Worm (Caenorhabditis elegans) whole organism, early embryonic: ENCODE measurements around the gene cutl-21.
A peak's percentile ranks its signal among the peaks of the same experiment; 100 is the strongest.

Experiments
- aly-1 ChIP-seq: sonication (generic microtip); optimal IDR thresholded peaks from 2 replicates; lab custom pipeline; 2016; ENCODE audit warnings: missing genetic modification characterization, missing compliant biosample characterization
- ama-1 ChIP-seq: fragments of 150-350 bp; optimal IDR thresholded peaks from 2 replicates; lab custom pipeline; 2014
- ceh-13 ChIP-seq: fragments of 200-800 bp; sonication (Bioruptor generic); optimal IDR thresholded peaks from 2 replicates; lab custom pipeline; 2018; ENCODE audit warnings: mild to moderate bottlenecking, missing genetic modification characterization, missing compliant biosample characterization
- ceh-36 ChIP-seq: sonication (generic microtip); optimal IDR thresholded peaks from 2 replicates; lab custom pipeline; 2016; ENCODE audit warnings: missing genetic modification characterization, inconsistent platforms, missing compliant biosample characterization
- flt-1 ChIP-seq: fragments of 200-800 bp; sonication (Bioruptor generic); IDR thresholded peaks from 2 replicates; pipeline ENCODE4 v1.3.6; 2022; ENCODE audit warnings: missing genetic modification characterization, missing compliant biosample characterization
- hmbx-1 ChIP-seq: sonication (generic microtip); optimal IDR thresholded peaks from 2 replicates; lab custom pipeline; 2016; ENCODE audit warnings: mild to moderate bottlenecking, missing genetic modification characterization, missing compliant biosample characterization
- hmg-4 ChIP-seq: fragments of 200-800 bp; sonication (Bioruptor generic); optimal IDR thresholded peaks from 2 replicates; lab custom pipeline; 2018; ENCODE audit warnings: mild to moderate bottlenecking, missing genetic modification characterization, missing compliant biosample characterization
- hnd-1 ChIP-seq: sonication (generic microtip); optimal IDR thresholded peaks from 2 replicates; lab custom pipeline; 2016; ENCODE audit warnings: missing genetic modification characterization, missing compliant biosample characterization
- pes-1 ChIP-seq: fragments of 200-800 bp; sonication (Bioruptor generic); IDR thresholded peaks from 2 replicates; pipeline ENCODE4 v1.3.6; 2022; ENCODE audit warnings: missing genetic modification reagents, missing genetic modification characterization, missing compliant biosample characterization
- tbx-11 ChIP-seq: fragments of 200-800 bp; sonication (Bioruptor generic); IDR thresholded peaks from 2 replicates; pipeline ENCODE4 v1.3.6; 2022; ENCODE audit warnings: missing genetic modification characterization, missing compliant biosample characterization
- tbx-37 ChIP-seq: fragments of 200-800 bp; sonication (Bioruptor generic); conservative IDR thresholded peaks from 2 replicates; pipeline ENCODE4 v1.3.6; 2022; ENCODE audit warnings: missing genetic modification reagents, missing genetic modification characterization, missing compliant biosample characterization
- tra-4 ChIP-seq: sonication (generic microtip); optimal IDR thresholded peaks from 2 replicates; lab custom pipeline; 2017; ENCODE audit warnings: missing genetic modification characterization, missing compliant biosample characterization

- no peak for TF ChIP-seq ama-1
- no peak for TF ChIP-seq aly-1 (tag; lab: Kevin White, UChicago)
- TF ChIP-seq pes-1 (GFP tag; lab: Robert Waterston, UW), result no peak
- TF ChIP-seq tbx-11 (GFP tag; lab: Robert Waterston, UW), result no peak
- no peak for TF ChIP-seq ceh-13 (GFP tag; lab: Kevin White, UChicago)
- no peak for TF ChIP-seq ceh-36
- no peak for TF ChIP-seq flt-1 (GFP tag; lab: Robert Waterston, UW)
- no peak for TF ChIP-seq tra-4 (tag; lab: Kevin White, UChicago)
- TF ChIP-seq hnd-1 (tag; lab: Kevin White, UChicago), result no peak
- TF ChIP-seq hmg-4 (GFP tag; lab: Kevin White, UChicago), result peak; percentile 48
- TF ChIP-seq hmbx-1, result no peak
- no peak for TF ChIP-seq tbx-37 (GFP tag; lab: Robert Waterston, UW)
Measured at ce11 chrX:1035039-1035598, 31.0 kb downstream of the cutl-21 start, which contains the start of the genes stau-1 and sec-22.
